Fruit fly (Drosophila melanogaster) Kc167 (cell line): ENCODE measurements around the gene sordd1.

ENCODE experiments used
- Myc ChIP-seq: fragments of >200 bp; optimal IDR thresholded peaks from 2 replicates; lab custom pipeline; 2017; ENCODE audit warnings: missing external identifiers
- Sin3A ChIP-seq: fragments of >200 bp; optimal IDR thresholded peaks from 2 replicates; lab custom pipeline; 2018; ENCODE audit warnings: missing external identifiers
- h ChIP-seq: fragments of >200 bp; optimal IDR thresholded peaks from 3 replicates; lab custom pipeline; 2018; ENCODE audit warnings: missing external identifiers
- insv ChIP-seq: fragments of >200 bp; optimal IDR thresholded peaks from 3 replicates; lab custom pipeline; 2018; ENCODE audit warnings: missing external identifiers
- psq ChIP-seq: fragments of >200 bp; optimal IDR thresholded peaks from 2 replicates; lab custom pipeline; 2017; ENCODE audit warnings: missing external identifiers
- ttk ChIP-seq: sonication (Bioruptor generic); optimal IDR thresholded peaks from 2 replicates; lab custom pipeline; 2017; ENCODE audit warnings: missing external identifiers

- TF ChIP-seq h (lab: Kevin White, UChicago) (no peak), Myc (lab: Kevin White, UChicago) (no peak), psq (lab: Kevin White, UChicago) (no peak), insv (lab: Kevin White, UChicago) (no peak), ttk (lab: Kevin White, UChicago) (no peak), Sin3A (lab: Kevin White, UChicago) (no peak)
Observed at dm6 chrX:15809255-15809654, 13.4 kb upstream of the sordd1 start, which contains the start of gene CG8509.
